Worm (Caenorhabditis elegans): ENCODE results near the gene D2096.7.
"Not testable (repeated sequence)": the region's sequence is repeated elsewhere in the genome, so short reads cannot be mapped to it uniquely, and the experiment has no call there.

Gene D2096.7

DNA sequence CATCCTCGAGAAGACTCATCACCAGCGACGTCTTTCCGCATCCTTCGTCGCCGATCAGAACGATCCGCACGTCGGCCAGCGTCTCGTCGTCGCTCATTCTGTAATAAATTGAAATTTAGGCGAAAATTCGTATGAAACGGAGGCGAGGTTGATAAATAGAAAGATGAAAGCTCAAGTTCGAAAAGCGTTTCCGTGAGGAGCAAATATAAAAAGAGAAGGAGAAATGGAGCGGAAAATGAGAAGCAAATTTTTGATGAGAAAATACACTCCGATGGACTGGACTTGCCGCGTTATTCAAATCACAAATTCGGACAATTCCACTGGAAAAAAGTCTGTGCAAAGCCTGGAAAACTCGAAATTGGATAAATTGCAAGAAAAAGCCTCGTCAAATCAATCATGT lies 16.7 kb upstream of the D2096.7 start, which contains the start of gene D2096.11:
Gene D2096.11, minus strand, starts transcription at position 101 of the 400 bp plus-strand sequence.
- TF ChIP-seq lin-13 (GFP tag; optimal IDR thresholded peaks at IDR 0.05) (no peak), xbp-1 (tag; optimal IDR thresholded peaks at IDR 0.05) (no peak), zip-4 (GFP tag; optimal IDR thresholded peaks at IDR 0.05) (no peak), egl-27 (tag; optimal IDR thresholded peaks at IDR 0.05) (no peak), lir-3 (tag; optimal IDR thresholded peaks at IDR 0.05; ENCODE audit: poor library complexity) (no peak), mef-2 (tag; optimal IDR thresholded peaks at IDR 0.05) (no peak), ets-5 (GFP tag; IDR thresholded peaks at IDR 0.05) (no peak), nhr-77 (tag; optimal IDR thresholded peaks at IDR 0.05) (no peak), nhr-237 (tag; optimal IDR thresholded peaks at IDR 0.05) (no peak), unc-62 (GFP tag; optimal IDR thresholded peaks at IDR 0.05) (no peak), lsy-2 (tag; optimal IDR thresholded peaks at IDR 0.05) (no peak), dpl-1 (GFP tag; optimal IDR thresholded peaks at IDR 0.05) (no peak)

DNA sequence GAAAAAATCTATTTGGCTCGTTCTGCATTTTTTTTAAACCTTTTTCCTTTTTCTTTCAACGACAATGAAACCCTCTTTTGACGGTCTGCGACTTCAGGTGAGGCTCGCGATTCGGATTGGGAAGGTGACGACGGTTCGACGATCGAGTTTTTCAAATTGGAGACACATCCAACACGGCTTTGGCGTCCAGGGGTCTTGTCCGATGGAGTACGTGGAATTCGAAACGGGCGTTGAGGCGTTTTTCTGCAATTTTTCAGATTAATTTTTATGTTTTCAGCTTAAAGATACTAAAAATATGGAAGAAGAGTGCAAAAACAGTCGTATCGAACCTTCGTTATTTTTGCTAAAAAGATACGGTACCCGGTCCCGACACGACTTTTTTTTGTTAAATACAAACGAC lies 11.7 kb upstream of the D2096.7 start, which contains the start of gene D2096.10:
Gene D2096.10, minus strand, starts transcription at position 101 of the 400 bp plus-strand sequence.
- not testable (repeated sequence) for TF ChIP-seq mep-1 (tag; optimal IDR thresholded peaks at IDR 0.05); isw-1 (GFP tag; IDR thresholded peaks at IDR 0.05); sptf-1 (tag; optimal IDR thresholded peaks at IDR 0.05)

DNA sequence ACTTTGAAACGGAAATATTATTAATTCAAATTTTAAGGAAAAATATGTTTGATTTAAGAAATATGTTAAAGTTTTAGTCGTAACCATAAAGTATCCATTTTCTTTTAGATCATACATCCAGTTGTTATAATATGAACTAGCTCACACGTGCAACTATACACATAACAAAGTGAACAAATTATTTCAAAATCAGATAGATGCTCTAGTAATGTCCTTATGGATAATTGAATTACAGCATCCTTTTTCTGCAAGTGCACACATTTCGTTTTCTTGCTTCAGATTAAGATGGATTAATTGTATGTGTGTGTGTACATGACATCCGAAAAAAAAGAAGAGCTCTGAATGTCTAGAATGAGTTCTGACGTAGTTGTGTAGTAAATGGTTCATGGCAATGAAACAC lies 8.2 kb upstream of the D2096.7 start:
- TF ChIP-seq lin-14 (GFP tag; optimal IDR thresholded peaks at IDR 0.05) (peak; percentile 39), nhr-84 (tag; optimal IDR thresholded peaks at IDR 0.05) (no peak)

DNA sequence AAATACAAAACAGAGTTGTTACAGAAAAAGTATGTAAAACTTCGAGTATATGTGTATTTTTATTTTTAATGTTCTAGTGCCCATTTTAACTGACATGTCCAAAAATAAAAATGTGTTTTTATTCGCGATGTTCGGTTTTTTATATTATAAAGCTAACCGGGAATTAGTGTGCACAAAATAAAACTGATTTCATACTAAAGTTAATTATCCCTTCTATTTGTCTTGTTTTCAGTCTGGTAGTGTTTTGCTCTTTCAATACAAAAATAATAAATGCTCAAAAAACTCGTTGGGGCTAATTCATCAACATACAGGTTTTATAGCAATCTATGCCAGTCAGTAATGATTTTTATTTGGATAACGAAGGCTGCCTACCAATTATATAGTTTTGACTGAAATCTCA lies 7.3 kb upstream of the D2096.7 start:
- TF ChIP-seq aly-2 (tag; optimal IDR thresholded peaks at IDR 0.05) (no peak), hlh-4 (tag; optimal IDR thresholded peaks at IDR 0.05) (no peak), nhr-90 (tag; optimal IDR thresholded peaks at IDR 0.05; ENCODE audit: poor library complexity) (no peak), nhr-11 (tag; optimal IDR thresholded peaks at IDR 0.05) (no peak), ceh-90 (tag; optimal IDR thresholded peaks at IDR 0.05) (no peak), pqm-1 (tag; optimal IDR thresholded peaks at IDR 0.05) (no peak), mep-1 (tag; optimal IDR thresholded peaks at IDR 0.05) (no peak), ceh-82 (tag; optimal IDR thresholded peaks at IDR 0.05) (no peak), F16B12.6 (tag; optimal IDR thresholded peaks at IDR 0.05) (no peak), lsy-2 (tag; optimal IDR thresholded peaks at IDR 0.05) (no peak), sptf-1 (tag; optimal IDR thresholded peaks at IDR 0.05) (no peak), unc-130 (tag; optimal IDR thresholded peaks at IDR 0.05) (no peak), nhr-12 (tag; optimal IDR thresholded peaks at IDR 0.05) (no peak), nhr-20 (tag; optimal IDR thresholded peaks at IDR 0.05) (no peak), mab-9 (GFP tag; IDR thresholded peaks at IDR 0.05) (no peak), nhr-19 (GFP tag; conservative IDR thresholded peaks at IDR 0.05) (no peak), nhr-47 (tag; optimal IDR thresholded peaks at IDR 0.05) (no peak), mef-2 (tag; optimal IDR thresholded peaks at IDR 0.05) (no peak), Y116A8C.19 (tag; optimal IDR thresholded peaks at IDR 0.05; ENCODE audit: borderline replicate concordance) (no peak), fos-1 (tag; optimal IDR thresholded peaks at IDR 0.05) (no peak)

DNA sequence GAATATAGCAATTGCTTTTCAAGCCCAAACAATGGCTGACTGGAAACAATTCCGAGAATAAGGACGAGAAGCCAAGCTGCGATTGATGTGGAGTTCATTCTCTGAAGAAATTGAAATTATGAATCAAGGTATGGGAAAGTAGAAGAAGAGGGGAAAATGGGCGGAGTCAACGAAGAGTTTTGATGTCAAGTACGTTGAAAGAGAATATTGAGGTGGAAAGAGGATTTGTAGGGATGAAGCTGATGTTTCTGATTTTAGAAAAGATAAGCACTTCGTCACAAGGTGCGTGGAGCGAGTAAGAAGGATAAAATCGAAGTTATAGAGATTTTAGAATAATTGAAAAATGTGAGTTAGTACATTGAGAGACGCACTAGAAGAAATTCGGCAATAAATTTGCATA lies 5.3 kb upstream of the D2096.7 start, which contains the start of gene D2096.9:
Gene D2096.9, minus strand, starts transcription at position 101 of the 400 bp plus-strand sequence.
- no peak for TF ChIP-seq ama-1 (optimal IDR thresholded peaks at IDR 0.05)
- TF ChIP-seq sox-4 (tag; optimal IDR thresholded peaks at IDR 0.05) = no peak
- TF ChIP-seq egl-27 (tag; optimal IDR thresholded peaks at IDR 0.05) = no peak
- peak; percentile 45 for TF ChIP-seq dsc-1 (tag; optimal IDR thresholded peaks at IDR 0.05)

All from whole organism, L1 larva.